Worm (Caenorhabditis elegans): ENCODE measurements around the gene tbc-12.

Gene tbc-12

DNA sequence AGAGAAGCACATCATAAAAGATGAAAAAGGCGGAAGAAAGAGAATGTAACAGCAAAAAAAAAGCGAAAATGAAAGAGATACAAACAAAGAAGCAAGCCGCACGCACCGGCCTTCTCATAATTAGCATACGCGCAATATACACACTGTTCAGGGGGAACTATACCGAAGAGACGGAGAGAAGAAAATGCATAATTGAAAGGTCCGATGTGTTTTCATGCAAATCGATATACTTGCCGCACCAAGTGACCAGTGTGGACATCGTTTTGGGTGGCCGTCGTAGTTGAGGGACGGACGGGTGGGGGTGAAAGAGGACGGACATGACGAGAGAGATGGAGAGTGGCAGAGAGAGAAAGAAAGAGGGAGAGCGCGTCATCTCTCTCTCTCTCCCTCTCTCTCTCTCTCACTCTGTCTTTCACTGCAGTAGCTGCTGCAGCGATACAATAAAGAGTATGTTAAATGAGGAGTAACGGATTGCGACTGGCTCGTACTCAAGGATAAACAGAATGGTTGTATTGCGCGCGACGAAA lies 4.1 kb upstream of the tbc-12 start (continued):
- TF ChIP-seq daf-16 (GFP tag; optimal IDR thresholded peaks at IDR 0.05) (peak in 1 of 2 experiments; percentile 87), daf-16 (tag; optimal IDR thresholded peaks at IDR 0.05) (no peak), nhr-77 (tag; optimal IDR thresholded peaks at IDR 0.05) (no peak), dmd-9 (GFP tag; IDR thresholded peaks at IDR 0.05) (no peak), lin-38 (GFP tag; IDR thresholded peaks at IDR 0.05) (no peak), T20F7.1 (GFP tag; optimal IDR thresholded peaks at IDR 0.05) (no peak), mxl-3 (GFP tag; optimal IDR thresholded peaks at IDR 0.05) (peak; percentile 51), ztf-7 (tag; optimal IDR thresholded peaks at IDR 0.05) (no peak), nhr-237 (tag; optimal IDR thresholded peaks at IDR 0.05) (no peak), unc-130 (GFP tag; optimal IDR thresholded peaks at IDR 0.05) (no peak), nhr-111 (GFP tag; optimal IDR thresholded peaks at IDR 0.05) (no peak), dpl-1 (GFP tag; optimal IDR thresholded peaks at IDR 0.05) (no peak), dmd-6 (GFP tag; IDR thresholded peaks at IDR 0.05) (0 out of 2 replicates have a peak, but pooled peaks have one; percentile 9), ceh-28 (tag; optimal IDR thresholded peaks at IDR 0.05) (peak; percentile 60), aha-1 (tag) (peak; percentile 99), nhr-42 (GFP tag; IDR thresholded peaks at IDR 0.05) (no peak), daf-12 (tag; optimal IDR thresholded peaks at IDR 0.05) (no peak), dmd-8 (GFP tag; IDR thresholded peaks at IDR 0.05) (no peak), daf-8 (GFP tag; IDR thresholded peaks at IDR 0.05) (no peak), zip-2 (tag; optimal IDR thresholded peaks at IDR 0.05) (no peak), egl-43 (GFP tag; IDR thresholded peaks at IDR 0.05) (peak; percentile 76), ctbp-1 (GFP tag; IDR thresholded peaks at IDR 0.05) (peak; percentile 75), nhr-25 (tag; optimal IDR thresholded peaks at IDR 0.05; ENCODE audit: borderline replicate concordance, insufficient read depth) (peak; percentile 79), F26F4.8 (GFP tag; conservative IDR thresholded peaks at IDR 0.05) (no peak), nhr-102 (tag; optimal IDR thresholded peaks at IDR 0.05) (no peak), F49E8.2 (tag; optimal IDR thresholded peaks at IDR 0.05; ENCODE audit: borderline replicate concordance) (no peak)

DNA sequence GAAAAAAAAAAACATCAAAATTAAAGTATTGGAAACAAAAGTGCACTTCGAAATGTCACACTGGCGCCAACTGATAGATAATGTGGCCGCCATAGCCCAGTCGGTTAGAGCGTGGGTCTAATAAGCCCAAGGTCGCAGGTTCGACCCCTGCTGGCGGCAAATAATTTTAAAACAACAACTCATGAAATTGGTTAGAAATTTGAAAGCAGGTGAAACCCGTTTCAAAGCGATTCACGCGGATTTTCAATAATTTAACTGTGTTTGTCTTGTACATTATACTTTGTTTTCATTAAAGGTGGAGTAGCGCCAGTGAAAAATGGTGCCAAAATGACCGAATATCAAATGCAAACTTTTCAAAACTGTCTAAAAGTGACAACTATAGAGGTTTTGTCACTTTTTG lies 981 bp downstream of the tbc-12 start:
- TF ChIP-seq aly-2 (tag; optimal IDR thresholded peaks at IDR 0.05) (no peak), lin-38 (GFP tag; IDR thresholded peaks at IDR 0.05) (peak; percentile 63), pha-4 (GFP tag; IDR thresholded peaks at IDR 0.05) (peak; percentile 70; the same call in 1 of the 2 replicates), pha-4 (tag; optimal IDR thresholded peaks at IDR 0.05) (no peak), F26F4.8 (GFP tag; conservative IDR thresholded peaks at IDR 0.05) (0 out of 2 replicates have a peak, but pooled peaks have one; percentile 35), mdt-29 (GFP tag; IDR thresholded peaks at IDR 0.05) (peak; percentile 73), ceh-20 (GFP tag; IDR thresholded peaks at IDR 0.05) (no peak), ZK337.2 (GFP tag; IDR thresholded peaks at IDR 0.05) (no peak), sdz-12 (GFP tag; optimal IDR thresholded peaks at IDR 0.05) (no peak), snpc-1.2 (GFP tag; IDR thresholded peaks at IDR 0.05) (peak; percentile 81), ceh-82 (tag; optimal IDR thresholded peaks at IDR 0.05) (no peak), dpl-1 (GFP tag; optimal IDR thresholded peaks at IDR 0.05) (no peak), php-3 (GFP tag; IDR thresholded peaks at IDR 0.05) (0 out of 2 replicates have a peak, but pooled peaks have one; percentile 40), mep-1 (tag; optimal IDR thresholded peaks at IDR 0.05) (no peak), lin-39 (tag; optimal IDR thresholded peaks at IDR 0.05) (no peak), hmg-1.1 (GFP tag; IDR thresholded peaks at IDR 0.05) (peak; percentile 40; the same call in 1 of the 2 replicates), set-16 (GFP tag; IDR thresholded peaks at IDR 0.05) (no peak), hif-1 (tag; optimal IDR thresholded peaks at IDR 0.05) (no peak), nhr-41 (GFP tag; IDR thresholded peaks at IDR 0.05) (peak; percentile 66; the same call in 1 of the 2 replicates), Y48G9A.11 (GFP tag; IDR thresholded peaks at IDR 0.05) (peak; percentile 75), mes-2 (tag; optimal IDR thresholded peaks at IDR 0.05; ENCODE audit: poor library complexity, severe bottlenecking) (peak; percentile 59), D1046.2 (GFP tag; IDR thresholded peaks at IDR 0.05) (peak; percentile 69; the same call in 1 of the 2 replicates), unc-130 (GFP tag; optimal IDR thresholded peaks at IDR 0.05) (no peak), dmd-6 (GFP tag; IDR thresholded peaks at IDR 0.05) (peak; percentile 35), tag-97 (GFP tag; IDR thresholded peaks at IDR 0.05) (no peak), F49E8.2 (tag; optimal IDR thresholded peaks at IDR 0.05; ENCODE audit: borderline replicate concordance) (peak; percentile 22), lin-13 (GFP tag; optimal IDR thresholded peaks at IDR 0.05) (peak; percentile 29), madf-5 (GFP tag; IDR thresholded peaks at IDR 0.05) (no peak), lin-1 (GFP tag; IDR thresholded peaks at IDR 0.05) (peak; percentile 43; the same call in 1 of the 2 replicates), zag-1 (tag; optimal IDR thresholded peaks at IDR 0.05) (no peak)
